Worm (Caenorhabditis elegans) whole organism, mixed stage, embryonic: ENCODE measurements around the gene popl-1.

ENCODE experiments used
- blmp-1 ChIP-seq: fragments of 150-350 bp; optimal IDR thresholded peaks from 2 replicates; lab custom pipeline; 2014; ENCODE audit warnings: missing biosample characterization, missing genetic modification characterization
- lsy-2 ChIP-seq: fragments of 150-350 bp; optimal IDR thresholded peaks from 2 replicates; lab custom pipeline; 2014; ENCODE audit warnings: missing biosample characterization, missing genetic modification characterization
- mep-1 ChIP-seq: fragments of 150-350 bp; optimal IDR thresholded peaks from 2 replicates; lab custom pipeline; 2017; ENCODE audit warnings: missing biosample characterization, missing genetic modification reagents, missing genetic modification characterization, inconsistent platforms
- mls-2 ChIP-seq: sonication (generic microtip); optimal IDR thresholded peaks from 2 replicates; lab custom pipeline; 2016; ENCODE audit warnings: mild to moderate bottlenecking, missing genetic modification characterization, moderate library complexity, missing compliant biosample characterization
- nhr-12 ChIP-seq: fragments of 150-350 bp; optimal IDR thresholded peaks from 2 replicates; lab custom pipeline; 2014; ENCODE audit warnings: missing biosample characterization, missing genetic modification characterization
- nhr-76 ChIP-seq: sonication (generic microtip); optimal IDR thresholded peaks from 2 replicates; lab custom pipeline; 2017; ENCODE audit warnings: missing biosample characterization, missing genetic modification characterization
- ztf-11 ChIP-seq: fragments of 150-350 bp; optimal IDR thresholded peaks from 2 replicates; lab custom pipeline; 2014; ENCODE audit warnings: missing biosample characterization, missing genetic modification characterization

- no peak for TF ChIP-seq mep-1 (tag; lab: Kevin White, UChicago)
- TF ChIP-seq lsy-2, result no peak
- no peak for TF ChIP-seq nhr-76 (tag; lab: Kevin White, UChicago)
- TF ChIP-seq ztf-11 (tag; lab: Kevin White, UChicago), result no peak
- no peak for TF ChIP-seq mls-2
- no peak for TF ChIP-seq blmp-1 (tag; lab: Kevin White, UChicago)
- TF ChIP-seq nhr-12 (tag; lab: Kevin White, UChicago), result no peak
These were observed 19.1 kb upstream of the popl-1 start for ce11 chrIII:6449854-6450253.
